Fruit fly (Drosophila melanogaster): Measurements from ENCODE around the gene muc.

muc gene

dm6 chr2L:7420305-7421287, 6.1 kb upstream of the muc start (continued):
- TF ChIP-seq Sox102F (GFP tag; optimal IDR thresholded peaks at IDR 0.05) (peak; percentile 27), wdn (GFP tag; IDR thresholded peaks at IDR 0.05) (peak; percentile 72), ems (GFP tag; optimal IDR thresholded peaks at IDR 0.05) (peak; percentile 64), Adf1 (GFP tag; IDR thresholded peaks at IDR 0.05) (peak; percentile 18), Jarid2 (GFP tag; optimal IDR thresholded peaks at IDR 0.05) (no peak), Gsc (GFP tag; IDR thresholded peaks at IDR 0.05) (peak; percentile 33; the same call in 1 of the 2 replicates), CG8281 (tag; optimal IDR thresholded peaks at IDR 0.05) (no peak), Dip3 (GFP tag; optimal IDR thresholded peaks at IDR 0.05) (peak; percentile 48), so (GFP tag; IDR thresholded peaks at IDR 0.05) (no peak), Blimp-1 (GFP tag; optimal IDR thresholded peaks at IDR 0.05) (peak; percentile 39), gcm (GFP tag; optimal IDR thresholded peaks at IDR 0.05) (no peak), schlank (tag; optimal IDR thresholded peaks at IDR 0.05) (peak; percentile 73), CG10979 (tag; optimal IDR thresholded peaks at IDR 0.05) (peak; percentile 44), Spps (tag; optimal IDR thresholded peaks at IDR 0.05) (no peak), CG12299 (tag; optimal IDR thresholded peaks at IDR 0.05) (no peak), CG7987 (GFP tag; optimal IDR thresholded peaks at IDR 0.05) (no peak), CG9437 (GFP tag; optimal IDR thresholded peaks at IDR 0.05) (no peak), h (optimal IDR thresholded peaks at IDR 0.05) (no peak), CG14441 (GFP tag; IDR thresholded peaks at IDR 0.05) (peak; percentile 53), bbx (GFP tag; IDR thresholded peaks at IDR 0.05; ENCODE audit: partially characterized antibody) (no peak), mam (GFP tag; optimal IDR thresholded peaks at IDR 0.05) (peak; percentile 88), Doc3 (GFP tag; IDR thresholded peaks at IDR 0.05; ENCODE audit: partially characterized antibody) (no peak), z (GFP tag; IDR thresholded peaks at IDR 0.05) (no peak), onecut (GFP tag; IDR thresholded peaks at IDR 0.05) (peak; percentile 38), Mes4 (GFP tag; optimal IDR thresholded peaks at IDR 0.05) (peak; percentile 2), CkIIα-i1 (GFP tag; IDR thresholded peaks at IDR 0.05) (0 out of 2 replicates have a peak, but pooled peaks have one; percentile 4), MBD-R2 (GFP tag; IDR thresholded peaks at IDR 0.05) (peak; percentile 42; the same call in 1 of the 2 replicates), Trl (optimal IDR thresholded peaks at IDR 0.05) (peak; percentile 13 to 38), Trl (GFP tag; optimal IDR thresholded peaks at IDR 0.05) (no peak), gce (GFP tag; IDR thresholded peaks at IDR 0.05) (no peak), CG10209 (GFP tag; optimal IDR thresholded peaks at IDR 0.05) (peak; percentile 52), Vsx1 (GFP tag; optimal IDR thresholded peaks at IDR 0.05) (no peak), CG6683 (GFP tag; optimal IDR thresholded peaks at IDR 0.05) (peak; percentile 29), zen (tag; optimal IDR thresholded peaks at IDR 0.05) (no peak), CG2116 (GFP tag; optimal IDR thresholded peaks at IDR 0.05) (peak; percentile 7), phol (tag; optimal IDR thresholded peaks at IDR 0.05) (no peak), lab (GFP tag; optimal IDR thresholded peaks at IDR 0.05) (peak; percentile 87), Dad (GFP tag; optimal IDR thresholded peaks at IDR 0.05) (no peak), croc (GFP tag; conservative IDR thresholded peaks at IDR 0.05) (0 out of 3 replicates have a peak, but pooled peaks have one; percentile 17), maf-S (GFP tag; optimal IDR thresholded peaks at IDR 0.05) (peak; percentile 51), shn (GFP tag; optimal IDR thresholded peaks at IDR 0.05) (peak; percentile 79), CG4404 (GFP tag; IDR thresholded peaks at IDR 0.05) (peak; percentile 58), Oli (tag; optimal IDR thresholded peaks at IDR 0.05) (peak; percentile 50), CG14710 (tag; optimal IDR thresholded peaks at IDR 0.05) (peak; percentile 8), br (optimal IDR thresholded peaks at IDR 0.05) (no peak), CG9215 (GFP tag; IDR thresholded peaks at IDR 0.05) (peak; percentile 71), CG10543 (GFP tag; optimal IDR thresholded peaks at IDR 0.05) (no peak), Antp (GFP tag; optimal IDR thresholded peaks at IDR 0.05) (peak; percentile 78), fd102C (GFP tag; optimal IDR thresholded peaks at IDR 0.05) (no peak)

Measured in whole organism, embryonic.